Worm (Caenorhabditis elegans): ENCODE results near the gene nta-1.

- TF ChIP-seq ceh-9 (tag; optimal IDR thresholded peaks at IDR 0.05) (no peak), nhr-232 (tag; optimal IDR thresholded peaks at IDR 0.05) (no peak), hlh-30 (tag; optimal IDR thresholded peaks at IDR 0.05; ENCODE audit: insufficient read depth) (no peak)
Measured at ce11 chrII:3748719-3749118, 5.1 kb upstream of the nta-1 start, which contains the start of gene fbxb-90.
